Fruit fly (Drosophila melanogaster): ENCODE measurements around the gene CG9109.

CG9109 gene

dm6 chr2L:5986094-5986493 is 48.1 kb downstream of the CG9109 start, which contains the start of gene ifc (continued):
- TF ChIP-seq CTCF (GFP tag; optimal IDR thresholded peaks at IDR 0.05) (peak; percentile 20), CG14860 (GFP tag; IDR thresholded peaks at IDR 0.05; ENCODE audit: partially characterized antibody) (no peak), ab (GFP tag; optimal IDR thresholded peaks at IDR 0.05) (no peak), ems (GFP tag; optimal IDR thresholded peaks at IDR 0.05) (peak; percentile 38), Dek (tag; optimal IDR thresholded peaks at IDR 0.05) (peak; percentile 63), bowl (GFP tag; IDR thresholded peaks at IDR 0.05) (no peak), CG11085 (GFP tag; IDR thresholded peaks at IDR 0.05) (no peak), unpg (GFP tag; optimal IDR thresholded peaks at IDR 0.05) (peak; percentile 42), gfzf (GFP tag; optimal IDR thresholded peaks at IDR 0.05) (peak; percentile 61), Sox100B (GFP tag; optimal IDR thresholded peaks at IDR 0.05) (no peak), MESR4 (GFP tag; optimal IDR thresholded peaks at IDR 0.05) (peak; percentile 85), CG10654 (GFP tag; optimal IDR thresholded peaks at IDR 0.05) (peak; percentile 42), slou (GFP tag; optimal IDR thresholded peaks at IDR 0.05) (peak; percentile 22), dpn (GFP tag; optimal IDR thresholded peaks at IDR 0.05) (peak; percentile 67 to 75), CG2712 (tag; optimal IDR thresholded peaks at IDR 0.05) (peak; percentile 76), Dfd (GFP tag; optimal IDR thresholded peaks at IDR 0.05) (peak in 1 of 2 experiments; percentile 80), Asciz (GFP tag; optimal IDR thresholded peaks at IDR 0.05) (no peak), trem (tag; optimal IDR thresholded peaks at IDR 0.05) (peak; percentile 86), gsb-n (tag; optimal IDR thresholded peaks at IDR 0.05) (peak; percentile 15), CG31224 (GFP tag; IDR thresholded peaks at IDR 0.05) (no peak), sima (GFP tag; optimal IDR thresholded peaks at IDR 0.05) (no peak), CG7987 (GFP tag; optimal IDR thresholded peaks at IDR 0.05) (peak; percentile 6), dimm (GFP tag; IDR thresholded peaks at IDR 0.05) (no peak), ap (GFP tag; IDR thresholded peaks at IDR 0.05) (no peak), D (optimal IDR thresholded peaks at IDR 0.05) (no peak), D (GFP tag; optimal IDR thresholded peaks at IDR 0.05) (no peak), Sin3A (optimal IDR thresholded peaks at IDR 0.05) (peak; percentile 39), repo (GFP tag; optimal IDR thresholded peaks at IDR 0.05) (peak; percentile 14), tgo (GFP tag; IDR thresholded peaks at IDR 0.05) (no peak), nerfin-1 (tag; optimal IDR thresholded peaks at IDR 0.05) (peak; percentile 28), stwl (tag; optimal IDR thresholded peaks at IDR 0.05) (peak; percentile 92), CG18476 (GFP tag; optimal IDR thresholded peaks at IDR 0.05) (peak; percentile 76), CG5953 (GFP tag; IDR thresholded peaks at IDR 0.05) (no peak), Hr39 (optimal IDR thresholded peaks at IDR 0.05) (no peak), CG17328 (GFP tag; IDR thresholded peaks at IDR 0.05) (no peak), Jarid2 (GFP tag; optimal IDR thresholded peaks at IDR 0.05) (peak; percentile 46), CG33557 (GFP tag; optimal IDR thresholded peaks at IDR 0.05) (peak; percentile 44), chinmo (GFP tag; IDR thresholded peaks at IDR 0.05; ENCODE audit: partially characterized antibody) (no peak), gt (GFP tag; IDR thresholded peaks at IDR 0.05) (no peak), danr (GFP tag; IDR thresholded peaks at IDR 0.05) (no peak), CG5245 (GFP tag; optimal IDR thresholded peaks at IDR 0.05) (no peak), CG2199 (GFP tag; IDR thresholded peaks at IDR 0.05) (no peak), Dref (GFP tag; IDR thresholded peaks at IDR 0.05) (no peak), Xbp1 (GFP tag; optimal IDR thresholded peaks at IDR 0.05) (peak; percentile 67), zen2 (GFP tag; IDR thresholded peaks at IDR 0.05; ENCODE audit: partially characterized antibody) (no peak), eyg (GFP tag; optimal IDR thresholded peaks at IDR 0.05) (peak; percentile 53), CG17186 (GFP tag; optimal IDR thresholded peaks at IDR 0.05) (peak; percentile 66), HmgD (GFP tag; optimal IDR thresholded peaks at IDR 0.05) (peak; percentile 69), CG6854 (GFP tag; optimal IDR thresholded peaks at IDR 0.05) (no peak), Side (GFP tag; optimal IDR thresholded peaks at IDR 0.05) (peak; percentile 32), mirr (GFP tag; optimal IDR thresholded peaks at IDR 0.05) (peak; percentile 7), kay (GFP tag; optimal IDR thresholded peaks at IDR 0.05) (peak; percentile 52), CG9876 (GFP tag; optimal IDR thresholded peaks at IDR 0.05) (peak; percentile 63), Antp (GFP tag; optimal IDR thresholded peaks at IDR 0.05) (peak; percentile 57)
